In the genomic region with DNA sequence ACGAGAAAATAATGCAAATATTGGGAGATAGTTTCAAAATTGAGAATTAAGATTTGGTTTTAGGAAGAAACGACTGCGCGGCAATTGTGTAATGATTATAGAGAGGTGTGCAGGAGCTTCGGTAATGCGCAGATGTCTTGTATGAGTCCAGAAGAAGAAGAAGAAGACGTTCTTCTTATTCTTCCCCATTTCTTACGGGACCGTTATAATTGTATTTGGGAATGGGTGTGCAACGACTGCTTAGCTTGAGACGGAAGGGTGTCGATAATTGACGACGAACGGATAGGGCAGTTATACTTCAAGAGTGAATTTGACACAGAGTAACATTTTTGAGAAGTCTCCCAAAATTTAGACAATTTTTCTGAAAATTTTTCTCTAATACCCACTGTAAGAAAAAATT, we compare ENCODE assay signal across 2 worm cellular contexts.
TF ChIP-seq lines count a peak whose summit lies in the region.

No protein-coding gene starts in this region.

TF ChIP-seq in whole organism, late embryonic, 69 proteins besides CTCF, POLR2A, EP300 and RAD21:
- TF ChIP-seq ets-4 (tag; optimal IDR thresholded peaks at IDR 0.05; lab: Kevin White, UChicago): no peak
- peak; percentile 57 for TF ChIP-seq unc-42 (tag; optimal IDR thresholded peaks at IDR 0.05; lab: Kevin White, UChicago)

TF ChIP-seq in whole organism, mixed stage, embryonic, 35 proteins besides CTCF, POLR2A, EP300 and RAD21:
- TF ChIP-seq ces-1 (GFP tag; optimal IDR thresholded peaks at IDR 0.05; lab: Kevin White, UChicago) (peak; percentile 86), bed-3 (GFP tag; optimal IDR thresholded peaks at IDR 0.05; lab: Kevin White, UChicago) (no peak)
